Worm (Caenorhabditis elegans) whole organism, dauer: ENCODE data around the gene C24D10.49.
"Not testable (repeated sequence)": the region's sequence is repeated elsewhere in the genome, so short reads cannot be mapped to it uniquely, and the experiment has no call there.

Source experiments
- unc-62 ChIP-seq: sonication (generic microtip); optimal IDR thresholded peaks from 2 replicates; lab custom pipeline; 2017; ENCODE audit warnings: missing biosample characterization, missing genetic modification reagents, missing genetic modification characterization

The C24D10.49 gene

ce11 chrIV:5157226-5157625 is at the start of gene C24D10.49:
TSS of gene C24D10.49 (minus strand) at chrIV:5157326.
- TF ChIP-seq unc-62 (GFP tag; lab: Kevin White, UChicago), result no peak

ce11 chrIV:5206716-5207115 is 49.6 kb upstream of the C24D10.49 start:
- TF ChIP-seq unc-62 (GFP tag; lab: Kevin White, UChicago), result no peak

- no peak for TF ChIP-seq unc-62 (GFP tag; lab: Kevin White, UChicago)
Measured at ce11 chrIV:5204573-5204972, 47.4 kb upstream of the C24D10.49 start, which contains the start of gene tni-4. TSS of gene tni-4 (plus strand) at chrIV:5204591.

ce11 chrIV:5202575-5202974 is 45.4 kb upstream of the C24D10.49 start:
- TF ChIP-seq unc-62 (GFP tag; lab: Kevin White, UChicago), result no peak

- TF ChIP-seq unc-62 (GFP tag; lab: Kevin White, UChicago), result no peak
Measured at ce11 chrIV:5200813-5201212, 43.7 kb upstream of the C24D10.49 start.

ce11 chrIV:5195531-5195930 is 38.4 kb upstream of the C24D10.49 start, which contains the start of gene gpa-18:
TSS of gene gpa-18 (minus strand) at chrIV:5195631.
- TF ChIP-seq unc-62 (GFP tag; lab: Kevin White, UChicago), result no peak

ce11 chrIV:5188051-5188450 is 30.9 kb upstream of the C24D10.49 start:
- no peak for TF ChIP-seq unc-62 (GFP tag; lab: Kevin White, UChicago)

ce11 chrIV:5186480-5187205 is 29.5 kb upstream of the C24D10.49 start, which contains the start of the genes W03F8.6 and mtrf-1L:
TSS of gene W03F8.6 (minus strand) at chrIV:5186580.
TSS of gene mtrf-1L (plus strand) at chrIV:5187155.
- no peak for TF ChIP-seq unc-62 (GFP tag; lab: Kevin White, UChicago)

- no peak for TF ChIP-seq unc-62 (GFP tag; lab: Kevin White, UChicago)
Measured at ce11 chrIV:5183755-5184166, 26.6 kb upstream of the C24D10.49 start, which contains the start of gene W03F8.4. TSS of gene W03F8.4 (plus strand) at chrIV:5184123.

ce11 chrIV:5173032-5173431 is 15.9 kb upstream of the C24D10.49 start, which contains the start of gene lam-1:
TSS of gene lam-1 (plus strand) at chrIV:5173332.
- TF ChIP-seq unc-62 (GFP tag; lab: Kevin White, UChicago), result no peak

ce11 chrIV:5171994-5172528 is 14.9 kb upstream of the C24D10.49 start:
- TF ChIP-seq unc-62 (GFP tag; lab: Kevin White, UChicago), result no peak

- TF ChIP-seq unc-62 (GFP tag; lab: Kevin White, UChicago), result no peak
Measured at ce11 chrIV:5169335-5169734, 12.2 kb upstream of the C24D10.49 start.

- TF ChIP-seq unc-62 (GFP tag; lab: Kevin White, UChicago), result no peak
Measured at ce11 chrIV:5166030-5166429, 8.9 kb upstream of the C24D10.49 start, which contains the start of gene ptp-5.1. TSS of gene ptp-5.1 (plus strand) at chrIV:5166330.

- TF ChIP-seq unc-62 (GFP tag; lab: Kevin White, UChicago), result not testable (repeated sequence)
Measured at ce11 chrIV:5165626-5166025, 8.5 kb upstream of the C24D10.49 start, which contains the start of gene nspd-6. TSS of gene nspd-6 (minus strand) at chrIV:5165726.

- TF ChIP-seq unc-62 (GFP tag; lab: Kevin White, UChicago), result not testable (repeated sequence)
Measured at ce11 chrIV:5162941-5163340, 5.8 kb upstream of the C24D10.49 start, which contains the start of the genes nspd-3 and C24D10.2. TSS of gene nspd-3 (minus strand) at chrIV:5163041. TSS of gene C24D10.2 (plus strand) at chrIV:5163339.

ce11 chrIV:5160171-5160570 is 3.0 kb upstream of the C24D10.49 start, which contains the start of the genes C24D10.6 and C24D10.4:
TSS of gene C24D10.6 (minus strand) at chrIV:5160248.
TSS of gene C24D10.4 (plus strand) at chrIV:5160522.
- no peak for TF ChIP-seq unc-62 (GFP tag; lab: Kevin White, UChicago)
